Fruit fly (Drosophila melanogaster): ENCODE results near the gene scf.
A peak's percentile ranks its signal among the peaks of the same experiment; 100 is the strongest.

The scf gene

DNA sequence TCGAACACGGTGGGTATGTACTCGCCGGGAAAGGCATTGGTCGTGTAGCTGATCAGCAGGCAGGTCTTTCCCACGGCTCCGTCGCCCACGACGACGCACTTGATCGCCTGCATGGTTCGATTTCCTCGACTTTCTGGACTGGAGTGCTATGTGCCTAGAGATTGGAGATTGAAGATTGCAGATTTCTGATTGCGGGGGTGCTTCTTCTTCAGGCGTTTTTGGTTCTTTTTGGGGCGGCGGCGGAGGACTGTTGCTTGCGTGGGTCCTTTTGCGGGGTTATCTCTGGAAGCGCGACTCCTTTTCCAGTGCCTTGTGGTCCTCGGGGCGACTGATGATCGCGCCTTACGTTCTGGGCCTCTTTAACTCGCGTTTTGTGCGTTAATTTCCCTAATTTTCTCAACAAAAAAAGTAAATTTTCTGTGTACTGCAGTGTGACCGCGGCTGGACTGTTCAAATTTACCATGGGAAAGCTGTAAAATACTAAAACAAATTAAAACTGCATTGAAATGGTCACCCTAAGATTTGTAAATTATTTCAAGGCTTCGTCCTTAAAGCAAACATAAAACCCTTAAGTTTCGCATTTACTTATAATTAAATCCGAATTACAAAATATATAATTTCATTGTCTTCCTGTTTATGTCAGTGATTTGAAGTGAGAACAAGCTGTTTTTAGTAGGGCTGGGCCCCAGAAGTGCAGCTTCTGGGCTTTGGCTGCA is 3.9 kb downstream of the scf start, which contains the start of the genes Rac1 and Acat2 (continued):
- TF ChIP-seq CG12299 (tag; optimal IDR thresholded peaks at IDR 0.05), result no peak
- 0 out of 3 replicates have a peak, but pooled peaks have one; percentile 16 for TF ChIP-seq Opbp (GFP tag; IDR thresholded peaks at IDR 0.05; ENCODE audit: partially characterized antibody)
- TF ChIP-seq CG11723 (GFP tag; optimal IDR thresholded peaks at IDR 0.05), result no peak
- peak; percentile 27; the same call in 1 of the 2 replicates for TF ChIP-seq vvl (GFP tag; IDR thresholded peaks at IDR 0.05)
- peak; percentile 64 for TF ChIP-seq CG7928 (GFP tag; optimal IDR thresholded peaks at IDR 0.05)
- TF ChIP-seq dmrt99B (tag; optimal IDR thresholded peaks at IDR 0.05), result no peak
- TF ChIP-seq pros (GFP tag; optimal IDR thresholded peaks at IDR 0.05), result no peak

dm6 chr3L:1302950-1303352 is 4.5 kb downstream of the scf start:
- TF ChIP-seq pb (GFP tag; optimal IDR thresholded peaks at IDR 0.05) (no peak), CG4617 (GFP tag; optimal IDR thresholded peaks at IDR 0.05; ENCODE audit: borderline replicate concordance) (peak; percentile 7), YL-1 (GFP tag; optimal IDR thresholded peaks at IDR 0.05) (peak; percentile 67), CG33213 (GFP tag; optimal IDR thresholded peaks at IDR 0.05) (no peak), chn (GFP tag; optimal IDR thresholded peaks at IDR 0.05) (no peak), bbx (GFP tag; IDR thresholded peaks at IDR 0.05; ENCODE audit: partially characterized antibody) (peak; percentile 17; the same call in 1 of the 2 replicates), tll (GFP tag; optimal IDR thresholded peaks at IDR 0.05) (no peak), CG34422 (GFP tag; IDR thresholded peaks at IDR 0.05) (no peak), Taf1 (GFP tag; IDR thresholded peaks at IDR 0.05) (no peak), Nf-YC (tag; optimal IDR thresholded peaks at IDR 0.05) (no peak), CG7357 (GFP tag; IDR thresholded peaks at IDR 0.05) (no peak), Elba2 (GFP tag; optimal IDR thresholded peaks at IDR 0.05) (peak; percentile 93), al (GFP tag; IDR thresholded peaks at IDR 0.05) (no peak), sim (GFP tag; IDR thresholded peaks at IDR 0.05) (no peak), scrt (GFP tag; optimal IDR thresholded peaks at IDR 0.05) (peak; percentile 65), Atf3 (GFP tag; optimal IDR thresholded peaks at IDR 0.05) (no peak), kah (GFP tag; optimal IDR thresholded peaks at IDR 0.05) (peak; percentile 97), HLHmδ (GFP tag; optimal IDR thresholded peaks at IDR 0.05) (no peak), bsh (GFP tag; optimal IDR thresholded peaks at IDR 0.05) (no peak), CG1233 (GFP tag; optimal IDR thresholded peaks at IDR 0.05) (no peak), insv (GFP tag; optimal IDR thresholded peaks at IDR 0.05) (peak; percentile 52 to 95), CG16779 (GFP tag; IDR thresholded peaks at IDR 0.05) (no peak), so (GFP tag; IDR thresholded peaks at IDR 0.05) (no peak)

- TF ChIP-seq exex (tag; optimal IDR thresholded peaks at IDR 0.05) (peak; percentile 53), amos (GFP tag; IDR thresholded peaks at IDR 0.05; ENCODE audit: partially characterized antibody) (no peak), D (optimal IDR thresholded peaks at IDR 0.05) (no peak), D (GFP tag; optimal IDR thresholded peaks at IDR 0.05) (no peak), ato (GFP tag; IDR thresholded peaks at IDR 0.05; ENCODE audit: partially characterized antibody) (no peak), shn (GFP tag; optimal IDR thresholded peaks at IDR 0.05) (no peak), CG5953 (GFP tag; IDR thresholded peaks at IDR 0.05) (no peak), D19B (GFP tag; optimal IDR thresholded peaks at IDR 0.05) (no peak), CG2120 (GFP tag; optimal IDR thresholded peaks at IDR 0.05) (peak; percentile 13), zen (tag; optimal IDR thresholded peaks at IDR 0.05) (no peak), chn (GFP tag; optimal IDR thresholded peaks at IDR 0.05) (no peak), twi (tag; optimal IDR thresholded peaks at IDR 0.05) (no peak), CG34376 (GFP tag; optimal IDR thresholded peaks at IDR 0.05) (peak; percentile 28), lola (GFP tag; optimal IDR thresholded peaks at IDR 0.05) (no peak), Taf1 (GFP tag; IDR thresholded peaks at IDR 0.05) (no peak), ash1 (GFP tag; optimal IDR thresholded peaks at IDR 0.05) (no peak), Pdp1 (GFP tag; optimal IDR thresholded peaks at IDR 0.05) (peak in 1 of 2 experiments; percentile 2), dysf (GFP tag; IDR thresholded peaks at IDR 0.05) (no peak), HLH4C (GFP tag; IDR thresholded peaks at IDR 0.05; ENCODE audit: partially characterized antibody) (no peak), tin (GFP tag; optimal IDR thresholded peaks at IDR 0.05) (no peak)
Observed at dm6 chr3L:1305317-1305716, 6.8 kb downstream of the scf start.
